Fruit fly (Drosophila melanogaster) whole organism, adult: ENCODE results near the gene CG34051.

ENCODE experiments used
- CG11617 ChIP-seq: fragments of 200-800 bp; sonication (Bioruptor generic); optimal IDR thresholded peaks from 2 replicates; lab custom pipeline; 2017; ENCODE audit warnings: mild to moderate bottlenecking, missing biosample characterization, missing genetic modification reagents, missing genetic modification characterization
- CG12768 ChIP-seq: fragments of 200-800 bp; sonication (Bioruptor generic); optimal IDR thresholded peaks from 2 replicates; lab custom pipeline; 2017; ENCODE audit warnings: missing biosample characterization, missing genetic modification characterization, mild to moderate bottlenecking, moderate library complexity, missing genetic modification reagents
- CG14711 ChIP-seq: fragments of 200-800 bp; sonication (Bioruptor generic); optimal IDR thresholded peaks from 2 replicates; lab custom pipeline; 2018; ENCODE audit warnings: missing biosample characterization, mild to moderate bottlenecking, missing genetic modification characterization, moderate library complexity
- CG33017 ChIP-seq: fragments of 200-800 bp; sonication (Bioruptor generic); optimal IDR thresholded peaks from 2 replicates; lab custom pipeline; 2018; ENCODE audit warnings: missing biosample characterization, mild to moderate bottlenecking, missing genetic modification characterization, moderate library complexity
- CG7045 ChIP-seq: fragments of 200-800 bp; sonication (Bioruptor generic); optimal IDR thresholded peaks from 2 replicates; lab custom pipeline; 2017; ENCODE audit warnings: missing biosample characterization, mild to moderate bottlenecking, missing genetic modification characterization
- Clk ChIP-seq: fragments of 200-800 bp; sonication (Bioruptor generic); optimal IDR thresholded peaks from 2 replicates; lab custom pipeline; 2017; ENCODE audit warnings: missing biosample characterization, missing genetic modification characterization
- Crg-1 ChIP-seq: fragments of 200-800 bp; sonication (Bioruptor generic); optimal IDR thresholded peaks from 2 replicates; lab custom pipeline; 2016; ENCODE audit warnings: missing biosample characterization, missing genetic modification characterization
- Hr96 ChIP-seq: fragments of 200-800 bp; sonication (Bioruptor generic); optimal IDR thresholded peaks from 2 replicates; lab custom pipeline; 2016; ENCODE audit warnings: missing biosample characterization, missing genetic modification characterization
- Mnt ChIP-seq: fragments of 200-800 bp; sonication (Bioruptor generic); optimal IDR thresholded peaks from 2 replicates; lab custom pipeline; 2016; ENCODE audit warnings: missing biosample characterization, mild to moderate bottlenecking, missing genetic modification characterization
- cnc ChIP-seq, 2 experiments: fragments of >200 bp; optimal IDR thresholded peaks; 2 replicates each; lab custom pipeline; 2017
- ovo ChIP-seq: fragments of 200-800 bp; sonication (Bioruptor generic); optimal IDR thresholded peaks from 2 replicates; lab custom pipeline; 2016; ENCODE audit warnings: missing biosample characterization, missing genetic modification characterization
- pad ChIP-seq: fragments of 200-800 bp; sonication (Bioruptor generic); optimal IDR thresholded peaks from 3 replicates; lab custom pipeline; 2017; ENCODE audit warnings: missing biosample characterization, missing genetic modification characterization, mild to moderate bottlenecking, moderate library complexity, missing genetic modification reagents

DNA sequence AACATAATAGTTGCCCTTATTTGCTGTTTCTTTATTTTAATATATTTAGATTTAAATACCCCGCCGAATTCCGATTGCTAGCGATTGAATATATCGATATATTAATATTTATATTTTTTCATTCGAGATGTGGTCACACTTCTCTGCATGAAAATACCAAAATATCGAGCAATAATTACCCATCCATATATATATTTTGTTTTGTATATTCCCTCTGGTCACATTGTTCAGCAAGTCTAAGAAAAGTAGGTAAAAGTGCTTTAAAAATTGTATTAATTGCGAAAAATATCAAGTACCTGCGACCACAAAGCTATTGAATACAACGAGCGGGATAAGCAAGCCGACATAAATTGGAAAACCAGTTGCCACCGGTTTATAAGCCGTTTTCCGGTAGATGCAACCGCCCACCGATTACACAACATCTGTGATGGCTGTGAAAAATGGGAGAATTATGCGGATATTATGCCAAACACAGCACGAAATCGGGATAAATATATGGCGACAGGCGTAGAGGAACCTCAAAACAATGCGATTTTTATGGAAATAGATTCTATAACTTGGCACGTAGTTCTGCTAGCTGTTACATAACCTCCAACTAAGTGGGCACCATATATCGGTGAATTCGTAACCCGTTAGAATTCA lies 2.2 kb downstream of the CG34051 start, which contains the start of gene COX4:
- no peak for TF ChIP-seq CG7045 (GFP tag; lab: Kevin White, UChicago)
- no peak for TF ChIP-seq cnc (optimal IDR thresholded peaks at IDR 0.05; lab: Kevin White, UChicago)
- no peak for TF ChIP-seq CG14711
- TF ChIP-seq Clk (GFP tag; lab: Kevin White, UChicago): no peak
- TF ChIP-seq Mnt (GFP tag; lab: Kevin White, UChicago): no peak
- no peak for TF ChIP-seq CG11617
- no peak for TF ChIP-seq CG12768 (GFP tag; lab: Kevin White, UChicago)
- no peak for TF ChIP-seq Crg-1 (GFP tag; lab: Kevin White, UChicago)
- TF ChIP-seq pad (GFP tag; lab: Kevin White, UChicago): no peak
- no peak for TF ChIP-seq CG33017 (tag; lab: Kevin White, UChicago)
- TF ChIP-seq Hr96: no peak
- TF ChIP-seq ovo (GFP tag; lab: Kevin White, UChicago): peak; percentile 48
